Worm (Caenorhabditis elegans): ENCODE data around the gene nas-31.

nas-31 gene

ce11 chrV:10951655-10952278 lies 30.1 kb upstream of the nas-31 start, which contains the start of gene F17C11.4 (continued):
- TF ChIP-seq ceh-63 (GFP tag; optimal IDR thresholded peaks at IDR 0.05): no peak
- peak; percentile 84 for TF ChIP-seq ztf-4 (tag; optimal IDR thresholded peaks at IDR 0.05)
- TF ChIP-seq aly-2 (tag; optimal IDR thresholded peaks at IDR 0.05): no peak
- no peak for TF ChIP-seq pqm-1 (tag; optimal IDR thresholded peaks at IDR 0.05)
- TF ChIP-seq lin-15B (tag; optimal IDR thresholded peaks at IDR 0.05): no peak
- peak; percentile 52 for TF ChIP-seq ama-1 (optimal IDR thresholded peaks at IDR 0.05)
- peak; percentile 42 for TF ChIP-seq nhr-11 (tag; optimal IDR thresholded peaks at IDR 0.05)
- TF ChIP-seq nhr-71 (tag; optimal IDR thresholded peaks at IDR 0.05): peak; percentile 99
- TF ChIP-seq ceh-90 (tag; optimal IDR thresholded peaks at IDR 0.05): no peak
- TF ChIP-seq pag-3 (tag; optimal IDR thresholded peaks at IDR 0.05; ENCODE audit: borderline replicate concordance, insufficient read depth): peak; percentile 70
- TF ChIP-seq elt-3 (tag; optimal IDR thresholded peaks at IDR 0.05): peak in 2 of 6 experiments; percentile 39 to 84
- TF ChIP-seq zag-1 (tag; optimal IDR thresholded peaks at IDR 0.05): no peak
- TF ChIP-seq unc-30 (tag; optimal IDR thresholded peaks at IDR 0.05): no peak
- peak; percentile 59 for TF ChIP-seq ceh-8 (GFP tag; optimal IDR thresholded peaks at IDR 0.05)
- TF ChIP-seq jun-1 (tag; optimal IDR thresholded peaks at IDR 0.05): peak; percentile 64
- TF ChIP-seq grh-1 (GFP tag; IDR thresholded peaks at IDR 0.05): no peak
- TF ChIP-seq lin-14 (GFP tag; optimal IDR thresholded peaks at IDR 0.05): peak; percentile 96
- no peak for TF ChIP-seq Y116A8C.19 (tag; optimal IDR thresholded peaks at IDR 0.05; ENCODE audit: borderline replicate concordance)
- no peak for TF ChIP-seq sptf-1 (tag; optimal IDR thresholded peaks at IDR 0.05)
- TF ChIP-seq elt-2 (tag; optimal IDR thresholded peaks at IDR 0.05): peak; percentile 75
- no peak for TF ChIP-seq alr-1 (tag; optimal IDR thresholded peaks at IDR 0.05; ENCODE audit: borderline replicate concordance)
- peak; percentile 69 to 78 for TF ChIP-seq lin-35 (GFP tag; optimal IDR thresholded peaks at IDR 0.05)
- TF ChIP-seq zip-4 (GFP tag; optimal IDR thresholded peaks at IDR 0.05): peak; percentile 21
- no peak for TF ChIP-seq ets-5 (GFP tag; IDR thresholded peaks at IDR 0.05)
- TF ChIP-seq blmp-1 (tag; optimal IDR thresholded peaks at IDR 0.05): peak; percentile 93
- peak; percentile 98 for TF ChIP-seq vab-15 (tag; optimal IDR thresholded peaks at IDR 0.05)
- TF ChIP-seq egl-13 (tag; optimal IDR thresholded peaks at IDR 0.05): peak; percentile 61
- TF ChIP-seq sox-4 (tag; optimal IDR thresholded peaks at IDR 0.05): no peak
- TF ChIP-seq ceh-82 (tag; optimal IDR thresholded peaks at IDR 0.05): peak; percentile 27 to 66 (median 35)
- TF ChIP-seq egl-27 (tag; optimal IDR thresholded peaks at IDR 0.05): peak; percentile 59 to 60
- peak; percentile 71 for TF ChIP-seq snpc-4 (tag; optimal IDR thresholded peaks at IDR 0.05)
- no peak for TF ChIP-seq fkh-4 (tag; optimal IDR thresholded peaks at IDR 0.05; ENCODE audit: borderline replicate concordance)
- TF ChIP-seq mdl-1 (tag; optimal IDR thresholded peaks at IDR 0.05): peak in 1 of 2 experiments; percentile 97
- TF ChIP-seq irx-1 (tag; optimal IDR thresholded peaks at IDR 0.05): peak; percentile 72
- peak; percentile 48 to 63 (median 55) for TF ChIP-seq dpl-1 (GFP tag; optimal IDR thresholded peaks at IDR 0.05)
- TF ChIP-seq nhr-19 (GFP tag; conservative IDR thresholded peaks at IDR 0.05): peak; percentile 96
- peak; percentile 81 for TF ChIP-seq lin-39 (tag; optimal IDR thresholded peaks at IDR 0.05)
- TF ChIP-seq lin-13 (GFP tag; optimal IDR thresholded peaks at IDR 0.05): peak; percentile 78

- TF ChIP-seq blmp-1 (tag; optimal IDR thresholded peaks at IDR 0.05): peak; percentile 86
- TF ChIP-seq snu-23 (GFP tag; optimal IDR thresholded peaks at IDR 0.05): no peak
Observed at ce11 chrV:10949511-10949910, 27.9 kb upstream of the nas-31 start, which contains the start of gene col-153. Gene col-153, plus strand, starts transcription at chrV:10949811.

DNA sequence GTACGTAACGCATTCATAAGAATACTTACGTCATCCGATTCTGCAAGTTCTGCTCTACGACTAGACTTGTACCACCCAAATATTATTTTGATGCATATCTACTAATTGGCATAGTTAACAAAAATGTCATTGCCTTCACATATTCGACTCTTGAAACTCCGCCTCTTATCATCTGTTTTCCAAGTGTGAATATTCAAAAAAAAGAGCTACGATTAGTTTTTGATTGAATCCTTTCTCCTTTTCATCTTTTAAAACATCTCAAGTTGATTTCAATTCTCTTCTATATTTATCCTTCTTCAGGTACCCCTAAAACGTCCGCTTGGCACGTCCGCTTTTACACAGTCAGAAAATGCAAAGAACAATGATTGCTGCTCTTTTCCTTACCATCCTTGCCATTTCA lies 26.3 kb upstream of the nas-31 start, which contains the start of gene F17C11.2:
Gene F17C11.2 (plus strand): TSS at position 301 of the 400 bp plus-strand sequence.
- no peak for TF ChIP-seq efl-1 (optimal IDR thresholded peaks at IDR 0.05)
- TF ChIP-seq efl-1 (GFP tag; optimal IDR thresholded peaks at IDR 0.05 in 1 of 2): peak in 1 of 2 experiments; percentile 3
- no peak for TF ChIP-seq tbx-2 (tag; optimal IDR thresholded peaks at IDR 0.05)

All from whole organism, L1 larva.